Fruit fly (Drosophila melanogaster) Kc167 (cell line): ENCODE results near the gene CG3704.

ENCODE experiments used
- Sin3A ChIP-seq: fragments of >200 bp; optimal IDR thresholded peaks from 2 replicates; lab custom pipeline; 2018; ENCODE audit warnings: missing external identifiers
- insv ChIP-seq: fragments of >200 bp; optimal IDR thresholded peaks from 3 replicates; lab custom pipeline; 2018; ENCODE audit warnings: missing external identifiers
- psq ChIP-seq: fragments of >200 bp; optimal IDR thresholded peaks from 2 replicates; lab custom pipeline; 2017; ENCODE audit warnings: missing external identifiers

dm6 chrX:947450-948284 lies 7.1 kb upstream of the CG3704 start, which contains the start of gene CG3699:
- TF ChIP-seq psq (lab: Kevin White, UChicago) = no peak
- no peak for TF ChIP-seq Sin3A
- TF ChIP-seq insv (lab: Kevin White, UChicago) = no peak
